Worm (Caenorhabditis elegans) whole organism, L2 larva: ENCODE measurements around the gene C04E12.2.

ENCODE experiments used
- Y55F3AM.14 ChIP-seq: fragments of 200-800 bp; sonication (Bioruptor generic); optimal IDR thresholded peaks from 2 replicates; lab custom pipeline; 2018; ENCODE audit warnings: mild to moderate bottlenecking, missing genetic modification characterization, missing compliant biosample characterization
- blmp-1 ChIP-seq: sonication (generic microtip); optimal IDR thresholded peaks from 2 replicates; lab custom pipeline; 2017; ENCODE audit warnings: missing genetic modification characterization, mild to moderate bottlenecking, missing compliant biosample characterization, antibody characterized with exemption, moderate library complexity; ENCODE audit not compliant: insufficient read depth
- ceh-82 ChIP-seq: fragments of 150-350 bp; optimal IDR thresholded peaks from 2 replicates; lab custom pipeline; 2014; ENCODE audit warnings: missing biosample characterization, missing genetic modification characterization
- egl-27 ChIP-seq: sonication (generic microtip); optimal IDR thresholded peaks from 3 replicates; lab custom pipeline; 2017; ENCODE audit warnings: missing biosample characterization, missing genetic modification reagents, missing genetic modification characterization
- lin-11 ChIP-seq: fragments of 150-350 bp; sonication (generic microtip); optimal IDR thresholded peaks from 2 replicates; lab custom pipeline; 2014; ENCODE audit warnings: missing biosample characterization, missing genetic modification characterization, inconsistent platforms, mixed read lengths
- mab-5 ChIP-seq: fragments of 150-350 bp; optimal IDR thresholded peaks from 2 replicates; lab custom pipeline; 2014; ENCODE audit warnings: missing biosample characterization, missing genetic modification characterization
- mbf-1 ChIP-seq: sonication (generic microtip); optimal IDR thresholded peaks from 2 replicates; lab custom pipeline; 2017; ENCODE audit warnings: missing biosample characterization, missing genetic modification characterization
- mdl-1 ChIP-seq, 2 experiments: fragments of 150-350 bp in 1 of 2; sonication (generic microtip) in 1 of 2; optimal IDR thresholded peaks; 2 replicates each; lab custom pipeline; 2017; ENCODE audit warnings: missing biosample characterization in 2 of 2, missing genetic modification characterization in 2 of 2
- nhr-10 ChIP-seq: sonication (generic microtip); optimal IDR thresholded peaks from 2 replicates; lab custom pipeline; 2017; ENCODE audit warnings: missing biosample characterization, missing genetic modification characterization
- nhr-129 ChIP-seq: fragments of 150-350 bp; optimal IDR thresholded peaks from 2 replicates; lab custom pipeline; 2014; ENCODE audit warnings: missing biosample characterization, missing genetic modification characterization
- nhr-21 ChIP-seq: fragments of 150-350 bp; optimal IDR thresholded peaks from 2 replicates; lab custom pipeline; 2014; ENCODE audit warnings: missing biosample characterization, missing genetic modification characterization
- nhr-237 ChIP-seq: fragments of 150-350 bp; optimal IDR thresholded peaks from 2 replicates; lab custom pipeline; 2014; ENCODE audit warnings: missing biosample characterization, missing genetic modification characterization
- nhr-25 ChIP-seq: fragments of 150-350 bp; sonication (generic microtip); optimal IDR thresholded peaks from 3 replicates; lab custom pipeline; 2014; ENCODE audit warnings: missing biosample characterization, missing genetic modification characterization
- nhr-6 ChIP-seq: fragments of 150-350 bp; optimal IDR thresholded peaks from 2 replicates; lab custom pipeline; 2014; ENCODE audit warnings: missing biosample characterization, missing genetic modification characterization
- peb-1 ChIP-seq: fragments of 150-350 bp; optimal IDR thresholded peaks from 2 replicates; lab custom pipeline; 2014; ENCODE audit warnings: missing biosample characterization, missing genetic modification characterization
- sem-4 ChIP-seq: fragments of 150-350 bp; optimal IDR thresholded peaks from 2 replicates; lab custom pipeline; 2014; ENCODE audit warnings: missing biosample characterization, missing genetic modification reagents, missing genetic modification characterization
- sma-9 ChIP-seq, 2 experiments: fragments of 150-350 bp in 1 of 2; sonication (generic microtip) in 1 of 2; optimal IDR thresholded peaks; 2 replicates each; lab custom pipeline; 2014 to 2016; ENCODE audit warnings: missing genetic modification characterization in 2 of 2, mild to moderate bottlenecking in 1 of 2, missing biosample characterization in 1 of 2, missing compliant biosample characterization in 1 of 2, missing genetic modification reagents in 1 of 2, moderate library complexity in 1 of 2
- snpc-4 ChIP-seq: fragments of 150-350 bp; optimal IDR thresholded peaks from 2 replicates; lab custom pipeline; 2014; ENCODE audit warnings: missing biosample characterization, missing genetic modification characterization
- unc-39 ChIP-seq: fragments of 150-350 bp; optimal IDR thresholded peaks from 2 replicates; lab custom pipeline; 2014; ENCODE audit warnings: missing biosample characterization, missing genetic modification characterization
- unc-55 ChIP-seq: fragments of 150-350 bp; sonication (generic microtip); optimal IDR thresholded peaks from 3 replicates; lab custom pipeline; 2014; ENCODE audit warnings: missing biosample characterization, missing genetic modification reagents, missing genetic modification characterization
- zag-1 ChIP-seq: fragments of 150-350 bp; optimal IDR thresholded peaks from 2 replicates; lab custom pipeline; 2014; ENCODE audit warnings: missing biosample characterization, missing genetic modification characterization
- ztf-1 ChIP-seq: fragments of 200-800 bp; sonication (Bioruptor generic); conservative IDR thresholded peaks from 2 replicates; pipeline ENCODE4 v1.3.6; 2022; ENCODE audit warnings: missing genetic modification characterization, missing compliant biosample characterization

Gene C04E12.2

DNA sequence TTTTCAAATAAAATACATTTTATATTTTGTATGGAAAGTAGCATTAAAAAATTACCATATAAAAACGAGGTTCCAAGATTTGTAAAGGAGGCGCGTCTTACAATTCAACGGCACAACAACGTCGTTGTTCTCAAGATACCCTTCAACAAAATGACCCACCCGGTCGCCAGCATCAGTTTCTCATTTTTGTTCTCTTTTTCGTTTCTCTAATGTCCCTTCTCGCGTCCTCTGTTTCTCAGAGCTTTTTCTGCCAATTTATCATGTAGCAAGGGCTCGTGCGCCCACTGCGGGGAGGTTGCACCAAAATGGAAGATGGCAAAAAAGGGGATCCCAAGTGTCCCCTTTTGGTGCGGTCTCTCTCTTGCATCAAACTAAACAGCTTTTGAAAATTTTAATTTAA lies 41.6 kb downstream of the C04E12.2 start:
- TF ChIP-seq zag-1 (tag; lab: Kevin White, UChicago) (peak; percentile 33), lin-11 (tag; lab: Kevin White, UChicago) (no peak)

DNA sequence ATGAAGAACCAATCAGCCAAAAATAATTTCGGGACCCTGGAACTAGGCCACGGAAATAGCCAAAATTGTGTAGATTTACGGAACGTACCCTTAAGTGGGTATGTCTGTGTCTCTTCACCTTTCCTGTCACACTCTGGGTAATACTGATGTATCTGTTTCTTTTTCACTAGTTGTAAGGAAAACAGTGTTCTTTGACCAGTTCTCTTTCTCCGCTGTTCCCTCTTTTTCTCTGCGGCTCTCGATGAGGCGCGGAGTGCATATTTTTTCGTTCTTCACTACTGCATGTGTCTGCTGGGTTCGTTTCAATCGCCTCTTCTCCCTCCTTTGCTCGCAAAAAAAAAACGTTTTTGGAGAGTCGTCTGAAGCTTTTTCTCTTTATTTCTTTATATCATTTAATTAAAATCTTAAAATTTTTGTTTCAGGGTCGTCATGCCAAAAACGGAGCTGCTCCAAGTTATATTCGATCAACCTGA lies 42.3 kb downstream of the C04E12.2 start, which contains the start of gene arrd-22:
Gene arrd-22 (plus strand): TSS at position 423 of the 473 bp plus-strand sequence.
- no peak for TF ChIP-seq mab-5 (tag; lab: Kevin White, UChicago)
- TF ChIP-seq sma-9 (GFP tag; optimal IDR thresholded peaks at IDR 0.05; lab: Kevin White, UChicago) = peak; percentile 95
- TF ChIP-seq sma-9 (tag; optimal IDR thresholded peaks at IDR 0.05; lab: Kevin White, UChicago) = no peak
- no peak for TF ChIP-seq nhr-6 (tag; lab: Kevin White, UChicago)
- TF ChIP-seq nhr-10 (tag; lab: Kevin White, UChicago) = no peak
- no peak for TF ChIP-seq blmp-1 (tag; lab: Kevin White, UChicago)
- TF ChIP-seq ceh-82 (tag; lab: Kevin White, UChicago) = no peak
- TF ChIP-seq unc-55 = peak; percentile 24
- no peak for TF ChIP-seq mbf-1 (tag; lab: Kevin White, UChicago)
- no peak for TF ChIP-seq Y55F3AM.14 (GFP tag; lab: Kevin White, UChicago)
- TF ChIP-seq nhr-237 (tag; lab: Kevin White, UChicago) = no peak
- no peak for TF ChIP-seq nhr-21 (tag; lab: Kevin White, UChicago)
- peak; percentile 8 for TF ChIP-seq egl-27 (tag; lab: Kevin White, UChicago)
- TF ChIP-seq lin-11 (tag; lab: Kevin White, UChicago) = no peak
- no peak for TF ChIP-seq sem-4 (tag; lab: Kevin White, UChicago)
- TF ChIP-seq peb-1 (tag; lab: Kevin White, UChicago) = no peak
- TF ChIP-seq mdl-1 (tag; optimal IDR thresholded peaks at IDR 0.05; lab: Kevin White, UChicago) = peak in 1 of 2 experiments; percentile 25
- no peak for TF ChIP-seq ztf-1

DNA sequence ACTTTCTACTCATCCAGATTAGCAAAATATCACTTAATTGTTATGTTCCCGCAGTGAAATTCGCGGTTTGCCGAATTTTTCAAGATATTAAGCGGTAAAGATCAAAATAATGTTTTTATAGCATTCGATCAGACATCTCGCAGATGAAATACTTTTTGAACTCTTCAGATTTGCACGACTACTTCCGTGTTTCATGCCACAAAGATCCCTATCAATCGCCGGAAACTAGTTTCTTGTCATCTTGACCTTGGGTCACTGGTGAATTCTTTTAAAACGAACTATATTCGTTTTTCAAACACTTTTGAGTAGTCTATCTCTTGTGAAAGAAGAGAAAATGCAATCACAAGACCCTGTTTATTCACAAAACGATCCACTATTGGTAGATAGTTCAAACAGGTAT lies 45.1 kb downstream of the C04E12.2 start, which contains the start of gene txt-11:
Gene txt-11 (plus strand): TSS at position 301 of the 400 bp plus-strand sequence.
- no peak for TF ChIP-seq nhr-6 (tag; lab: Kevin White, UChicago)
- peak; percentile 64 for TF ChIP-seq sma-9 (GFP tag; optimal IDR thresholded peaks at IDR 0.05; lab: Kevin White, UChicago)
- no peak for TF ChIP-seq sma-9 (tag; optimal IDR thresholded peaks at IDR 0.05; lab: Kevin White, UChicago)

DNA sequence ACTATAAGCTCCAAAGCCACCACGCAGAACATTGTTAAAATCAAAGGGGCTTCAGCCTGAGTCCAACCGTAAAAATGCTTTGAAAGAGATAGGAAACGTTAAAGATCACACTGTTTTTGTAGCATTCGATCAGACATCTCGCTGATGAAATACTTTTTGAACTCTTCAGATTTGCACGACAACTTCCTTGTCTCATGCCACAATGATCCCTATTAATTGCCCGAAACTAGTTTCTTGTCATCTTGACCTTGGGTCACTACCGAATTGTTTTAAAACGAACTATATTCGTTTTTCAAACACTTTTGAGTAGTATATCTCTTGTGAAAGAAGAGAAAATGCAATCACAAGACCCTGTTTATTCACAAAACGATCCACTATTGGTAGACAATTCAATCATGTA lies 50.1 kb downstream of the C04E12.2 start, which contains the start of gene T20D4.3:
Gene T20D4.3 (plus strand): TSS at position 301 of the 400 bp plus-strand sequence.
- no peak for TF ChIP-seq unc-39
- no peak for TF ChIP-seq nhr-10 (tag; lab: Kevin White, UChicago)
- no peak for TF ChIP-seq sem-4 (tag; lab: Kevin White, UChicago)
- no peak for TF ChIP-seq nhr-21 (tag; lab: Kevin White, UChicago)
- no peak for TF ChIP-seq nhr-25 (tag; lab: Kevin White, UChicago)
- no peak for TF ChIP-seq mdl-1 (tag; optimal IDR thresholded peaks at IDR 0.05; lab: Kevin White, UChicago)
- TF ChIP-seq nhr-129 (tag; lab: Kevin White, UChicago) = no peak
- no peak for TF ChIP-seq snpc-4 (tag; lab: Kevin White, UChicago)
